Worm (Caenorhabditis elegans) whole organism, midembryonic: ENCODE results near the gene rgs-10.

Source experiments
- T22C8.4 ChIP-seq: fragments of 200-800 bp; sonication (Bioruptor generic); IDR thresholded peaks from 2 replicates; pipeline ENCODE4 v1.3.6; 2022; ENCODE audit warnings: missing genetic modification characterization, missing compliant biosample characterization
- cog-1 ChIP-seq: sonication (generic microtip); optimal IDR thresholded peaks from 2 replicates; lab custom pipeline; 2016; ENCODE audit warnings: missing genetic modification characterization, missing compliant biosample characterization
- klf-2 ChIP-seq: fragments of 200-800 bp; sonication (Bioruptor generic); conservative IDR thresholded peaks from 2 replicates; pipeline ENCODE4 v1.3.6; 2022; ENCODE audit warnings: missing genetic modification reagents, missing genetic modification characterization, missing compliant biosample characterization
- med-1 ChIP-seq: sonication (generic microtip); optimal IDR thresholded peaks from 2 replicates; lab custom pipeline; 2017; ENCODE audit warnings: missing genetic modification characterization, mild to moderate bottlenecking, missing compliant biosample characterization, antibody characterized with exemption, missing genetic modification reagents; ENCODE audit not compliant: insufficient read depth
- ref-1 ChIP-seq: fragments of 200-800 bp; sonication (Bioruptor generic); conservative IDR thresholded peaks from 2 replicates; pipeline ENCODE4 v1.3.6; 2022; ENCODE audit warnings: missing genetic modification reagents, missing genetic modification characterization, missing compliant biosample characterization
- tab-1 ChIP-seq: fragments of 200-800 bp; sonication (Bioruptor generic); IDR thresholded peaks from 2 replicates; pipeline ENCODE4 v1.3.6; 2022; ENCODE audit warnings: missing genetic modification characterization, missing compliant biosample characterization
- ztf-23 ChIP-seq: fragments of 200-800 bp; sonication (Bioruptor generic); IDR thresholded peaks from 2 replicates; pipeline ENCODE4 v1.3.6; 2022; ENCODE audit warnings: missing genetic modification reagents, missing genetic modification characterization, missing compliant biosample characterization
- ztf-29 ChIP-seq: fragments of 200-800 bp; sonication (Bioruptor generic); IDR thresholded peaks from 2 replicates; pipeline ENCODE4 v1.3.6; 2022; ENCODE audit warnings: missing genetic modification reagents, missing genetic modification characterization, missing compliant biosample characterization

rgs-10 gene

ce11 chrX:15011526-15012274 lies 49.1 kb downstream of the rgs-10 start:
- TF ChIP-seq tab-1 (GFP tag; lab: Robert Waterston, UW) (no peak), med-1 (no peak), cog-1 (tag; lab: Kevin White, UChicago) (no peak), ztf-29 (GFP tag; lab: Robert Waterston, UW) (no peak), klf-2 (GFP tag; lab: Robert Waterston, UW) (no peak), T22C8.4 (GFP tag; lab: Robert Waterston, UW) (no peak), ztf-23 (no peak), ref-1 (GFP tag; lab: Robert Waterston, UW) (no peak)
